Worm (Caenorhabditis elegans): ENCODE measurements around the gene C28D4.5.
"Not testable (repeated sequence)": the region's sequence is repeated elsewhere in the genome, so short reads cannot be mapped to it uniquely, and the experiment has no call there.

ce11 chrIV:9769746-9770145 is 23.1 kb upstream of the C28D4.5 start, which contains the start of gene msp-78:
- not testable (repeated sequence) for TF ChIP-seq zag-1 (tag; optimal IDR thresholded peaks at IDR 0.05); nhr-28 (tag; optimal IDR thresholded peaks at IDR 0.05); unc-62 (GFP tag; optimal IDR thresholded peaks at IDR 0.05); lin-39 (tag; optimal IDR thresholded peaks at IDR 0.05); nhr-12 (tag; optimal IDR thresholded peaks at IDR 0.05); elt-1 (tag; optimal IDR thresholded peaks at IDR 0.05); ztf-4 (tag; optimal IDR thresholded peaks at IDR 0.05); nhr-76 (tag; optimal IDR thresholded peaks at IDR 0.05); fos-1 (tag; optimal IDR thresholded peaks at IDR 0.05); elt-3 (tag; optimal IDR thresholded peaks at IDR 0.05); ztf-11 (tag; optimal IDR thresholded peaks at IDR 0.05); snpc-4 (tag; optimal IDR thresholded peaks at IDR 0.05); egl-5 (tag; optimal IDR thresholded peaks at IDR 0.05); sea-2 (GFP tag; optimal IDR thresholded peaks at IDR 0.05)

All from whole organism, L3 larva.